Fruit fly (Drosophila melanogaster) whole organism, prepupa: ENCODE measurements around the gene CG42258.
A peak's percentile ranks its signal among the peaks of the same experiment; 100 is the strongest.

Experiments
- CG11294 ChIP-seq: fragments of 200-800 bp; sonication (Bioruptor generic); IDR thresholded peaks from 2 replicates; pipeline ENCODE4 v1.3.6; 2022; ENCODE audit warnings: missing biosample characterization, missing genetic modification characterization
- CG11762 ChIP-seq: fragments of 200-800 bp; sonication (Bioruptor generic); optimal IDR thresholded peaks from 3 replicates; lab custom pipeline; 2016; ENCODE audit warnings: missing biosample characterization, missing genetic modification characterization; ENCODE audit not compliant: insufficient read depth
- CG11902 ChIP-seq: fragments of 200-800 bp; sonication (Bioruptor generic); optimal IDR thresholded peaks from 3 replicates; lab custom pipeline; 2016; ENCODE audit warnings: missing biosample characterization, missing genetic modification characterization
- CG1621 ChIP-seq: fragments of 200-800 bp; sonication (Bioruptor generic); optimal IDR thresholded peaks from 3 replicates; lab custom pipeline; 2018; ENCODE audit warnings: missing biosample characterization, mild to moderate bottlenecking, missing genetic modification characterization
- CG3032 ChIP-seq: fragments of 200-800 bp; optimal IDR thresholded peaks from 2 replicates; lab custom pipeline; 2019; ENCODE audit warnings: missing biosample characterization, mild to moderate bottlenecking, missing genetic modification characterization, moderate library complexity
- CG31627 ChIP-seq: fragments of 200-800 bp; sonication (Bioruptor generic); optimal IDR thresholded peaks from 3 replicates; lab custom pipeline; 2016; ENCODE audit warnings: missing biosample characterization, missing genetic modification characterization
- CG32006 ChIP-seq: fragments of 200-800 bp; sonication (Bioruptor generic); optimal IDR thresholded peaks from 3 replicates; lab custom pipeline; 2017; ENCODE audit warnings: missing biosample characterization, mild to moderate bottlenecking, missing genetic modification characterization
- CG34406 ChIP-seq: fragments of 200-800 bp; sonication (Bioruptor generic); optimal IDR thresholded peaks from 3 replicates; lab custom pipeline; 2016; ENCODE audit warnings: missing biosample characterization, missing genetic modification characterization
- CG4318 ChIP-seq: fragments of 200-800 bp; sonication (Bioruptor generic); optimal IDR thresholded peaks from 3 replicates; lab custom pipeline; 2017; ENCODE audit warnings: missing biosample characterization, mild to moderate bottlenecking, missing genetic modification characterization
- CG6163 ChIP-seq: fragments of 200-800 bp; sonication (Bioruptor generic); IDR thresholded peaks from 3 replicates; pipeline ENCODE4 v1.3.6; 2022; ENCODE audit warnings: missing biosample characterization, missing genetic modification characterization
- CG6276 ChIP-seq: fragments of 200-800 bp; sonication (Bioruptor generic); optimal IDR thresholded peaks from 2 replicates; lab custom pipeline; 2017; ENCODE audit warnings: missing biosample characterization, mild to moderate bottlenecking, missing genetic modification characterization
- CG6854 ChIP-seq: fragments of 200-800 bp; sonication (Bioruptor generic); optimal IDR thresholded peaks from 2 replicates; lab custom pipeline; 2017; ENCODE audit warnings: missing biosample characterization, mild to moderate bottlenecking, missing genetic modification characterization
- CG8119 ChIP-seq: fragments of 200-800 bp; sonication (Bioruptor generic); IDR thresholded peaks from 3 replicates; pipeline ENCODE4 v1.3.6; 2022; ENCODE audit warnings: missing biosample characterization, missing genetic modification characterization
- CG8319 ChIP-seq: fragments of 200-800 bp; sonication (Bioruptor generic); optimal IDR thresholded peaks from 3 replicates; lab custom pipeline; 2016; ENCODE audit warnings: missing biosample characterization, missing genetic modification characterization
- CG9139 ChIP-seq: fragments of 200-800 bp; sonication (Bioruptor generic); optimal IDR thresholded peaks from 3 replicates; lab custom pipeline; 2017; ENCODE audit warnings: missing biosample characterization, mild to moderate bottlenecking, missing genetic modification characterization
- Eip78C ChIP-seq: fragments of 200-800 bp; sonication (Bioruptor generic); peaks from one replicate; lab custom pipeline; 2016; ENCODE audit warnings: missing biosample characterization, missing genetic modification characterization
- Eip93F ChIP-seq: fragments of 200-800 bp; sonication (Bioruptor generic); optimal IDR thresholded peaks from 2 replicates; lab custom pipeline; 2016; ENCODE audit warnings: missing biosample characterization, mild to moderate bottlenecking, missing genetic modification characterization
- Ets96B ChIP-seq: fragments of 200-800 bp; optimal IDR thresholded peaks from 2 replicates; lab custom pipeline; 2019; ENCODE audit warnings: missing biosample characterization, mild to moderate bottlenecking, missing genetic modification characterization, moderate library complexity
- Hr38 ChIP-seq: sonication (Bioruptor generic); optimal IDR thresholded peaks from 2 replicates; lab custom pipeline; 2016; ENCODE audit warnings: missing biosample characterization, missing genetic modification characterization
- Hr39 ChIP-seq: fragments of 200-800 bp; sonication (Bioruptor generic); optimal IDR thresholded peaks from 2 replicates; lab custom pipeline; 2016; ENCODE audit warnings: missing biosample characterization, missing genetic modification characterization
- Hr4 ChIP-seq: fragments of 200-800 bp; sonication (Bioruptor generic); optimal IDR thresholded peaks from 3 replicates; lab custom pipeline; 2016; ENCODE audit warnings: missing biosample characterization, missing genetic modification characterization
- Lpt ChIP-seq: fragments of 200-800 bp; sonication (Bioruptor generic); optimal IDR thresholded peaks from 3 replicates; lab custom pipeline; 2016; ENCODE audit warnings: missing biosample characterization, missing genetic modification characterization
- Smox ChIP-seq: fragments of 200-800 bp; sonication (Bioruptor generic); optimal IDR thresholded peaks from 3 replicates; lab custom pipeline; 2016; ENCODE audit warnings: missing biosample characterization, missing genetic modification characterization
- Sox15 ChIP-seq: fragments of 200-800 bp; sonication (Bioruptor generic); optimal IDR thresholded peaks from 3 replicates; lab custom pipeline; 2016; ENCODE audit warnings: missing biosample characterization, missing genetic modification characterization
- achi ChIP-seq: fragments of 200-800 bp; sonication (Bioruptor generic); optimal IDR thresholded peaks from 3 replicates; lab custom pipeline; 2016; ENCODE audit warnings: missing biosample characterization, missing genetic modification characterization
- acj6 ChIP-seq: fragments of 200-800 bp; sonication (Bioruptor generic); optimal IDR thresholded peaks from 3 replicates; lab custom pipeline; 2016; ENCODE audit warnings: missing biosample characterization, missing genetic modification characterization
- cyc ChIP-seq: fragments of 200-800 bp; sonication (Bioruptor generic); optimal IDR thresholded peaks from 3 replicates; lab custom pipeline; 2016; ENCODE audit warnings: missing biosample characterization, missing genetic modification characterization
- dac ChIP-seq: fragments of 200-800 bp; sonication (Bioruptor generic); optimal IDR thresholded peaks from 2 replicates; lab custom pipeline; 2017; ENCODE audit warnings: missing biosample characterization, mild to moderate bottlenecking, missing genetic modification characterization
- eg ChIP-seq: fragments of 200-800 bp; sonication (Bioruptor generic); IDR thresholded peaks from 3 replicates; pipeline ENCODE4 v1.3.6; 2022; ENCODE audit warnings: missing biosample characterization, missing genetic modification characterization
- fd59A ChIP-seq: fragments of 200-800 bp; sonication (Bioruptor generic); optimal IDR thresholded peaks from 2 replicates; lab custom pipeline; 2017; ENCODE audit warnings: missing biosample characterization, mild to moderate bottlenecking, missing genetic modification characterization, missing genetic modification reagents
- salr ChIP-seq, 2 experiments: fragments of 200-800 bp; sonication (Bioruptor generic); optimal IDR thresholded peaks; 3 replicates each; lab custom pipeline; 2016 to 2018; ENCODE audit warnings: missing biosample characterization in 2 of 2, missing genetic modification characterization in 2 of 2, mild to moderate bottlenecking in 1 of 2
- spab ChIP-seq: fragments of 200-800 bp; sonication (Bioruptor generic); optimal IDR thresholded peaks from 2 replicates; lab custom pipeline; 2017; ENCODE audit warnings: missing biosample characterization, mild to moderate bottlenecking, missing genetic modification characterization, missing genetic modification reagents
- svp ChIP-seq: fragments of 200-800 bp; sonication (Bioruptor generic); peaks from one replicate; lab custom pipeline; 2016; ENCODE audit warnings: missing biosample characterization, missing genetic modification characterization

The CG42258 gene

DNA sequence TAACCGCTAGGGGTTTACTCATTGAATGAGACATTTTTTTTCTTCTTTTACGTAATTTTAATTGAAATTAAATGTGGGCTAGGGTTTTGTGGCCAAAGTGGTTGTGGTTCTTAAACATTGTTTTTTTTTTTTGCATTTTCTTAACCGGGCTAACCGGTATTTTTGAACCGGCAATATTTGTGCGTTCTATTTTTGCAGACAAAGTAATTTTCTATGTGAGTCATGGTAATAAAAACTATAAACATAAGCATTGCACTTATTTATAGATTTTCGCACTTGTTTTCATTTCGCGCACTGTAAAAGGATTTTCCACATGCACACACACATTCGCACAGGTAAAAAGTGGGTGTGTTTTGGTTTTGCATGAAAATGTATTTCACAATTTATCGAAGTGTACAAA lies 1.1 kb upstream of the CG42258 start (continued):
- TF ChIP-seq Ets96B (tag; lab: Kevin White, UChicago) (no peak), Smox (GFP tag; lab: Kevin White, UChicago) (no peak), Hr4 (peak; percentile 10), salr (GFP tag; optimal IDR thresholded peaks at IDR 0.05; lab: Kevin White, UChicago) (no peak), CG11902 (no peak), achi (GFP tag; lab: Kevin White, UChicago) (no peak), CG34406 (GFP tag; lab: Kevin White, UChicago) (no peak), CG4318 (GFP tag; lab: Kevin White, UChicago) (no peak), CG8319 (GFP tag; lab: Kevin White, UChicago) (no peak), dac (GFP tag; lab: Kevin White, UChicago) (no peak), CG8119 (GFP tag; lab: Robert Waterston, UW) (no peak), CG1621 (tag; lab: Kevin White, UChicago) (no peak), CG32006 (GFP tag; lab: Kevin White, UChicago) (no peak), fd59A (GFP tag; lab: Kevin White, UChicago) (no peak), CG6276 (GFP tag; lab: Kevin White, UChicago) (no peak), CG3032 (no peak), Eip78C (peak; percentile 75)
- TF ChIP-seq, all 60 proteins: peak for 6

- TF ChIP-seq cyc (GFP tag; lab: Kevin White, UChicago) (no peak), svp (GFP tag; lab: Kevin White, UChicago) (peak; percentile 61)
These were observed 232 bp downstream of the CG42258 start for dm6 chrX:12463560-12463959.

- TF ChIP-seq Eip78C (no peak), acj6 (GFP tag; lab: Kevin White, UChicago) (no peak), Lpt (GFP tag; lab: Kevin White, UChicago) (no peak), dac (GFP tag; lab: Kevin White, UChicago) (no peak), CG3032 (no peak), Ets96B (tag; lab: Kevin White, UChicago) (no peak), CG11762 (GFP tag; lab: Kevin White, UChicago) (no peak), Sox15 (no peak), fd59A (GFP tag; lab: Kevin White, UChicago) (no peak), Hr39 (no peak), CG31627 (no peak), Eip93F (GFP tag; lab: Kevin White, UChicago) (no peak), svp (GFP tag; lab: Kevin White, UChicago) (no peak), CG6854 (GFP tag; lab: Kevin White, UChicago) (no peak), Hr38 (GFP tag; lab: Kevin White, UChicago) (no peak), spab (no peak), CG32006 (GFP tag; lab: Kevin White, UChicago) (no peak), Smox (GFP tag; lab: Kevin White, UChicago) (no peak), salr (GFP tag; optimal IDR thresholded peaks at IDR 0.05; lab: Kevin White, UChicago) (no peak), CG11294 (GFP tag; lab: Robert Waterston, UW) (no peak)
These were observed 2.0 kb downstream of the CG42258 start for dm6 chrX:12465316-12465715.

- TF ChIP-seq CG6276 (GFP tag; lab: Kevin White, UChicago) = no peak
- 0 out of 3 replicates have a peak, but pooled peaks have one; percentile 5 for TF ChIP-seq eg (GFP tag; lab: Robert Waterston, UW)
- TF ChIP-seq Hr4 = peak; percentile 14
- no peak for TF ChIP-seq salr (GFP tag; optimal IDR thresholded peaks at IDR 0.05; lab: Kevin White, UChicago)
- TF ChIP-seq CG32006 (GFP tag; lab: Kevin White, UChicago) = peak; percentile 36
- no peak for TF ChIP-seq CG6163 (GFP tag; lab: Robert Waterston, UW)
- TF ChIP-seq CG9139 = no peak
- no peak for TF ChIP-seq CG4318 (GFP tag; lab: Kevin White, UChicago)
- TF ChIP-seq, all 60 proteins: peak for 3
These were observed 3.4 kb downstream of the CG42258 start for dm6 chrX:12466541-12467240.
